Worm (Caenorhabditis elegans) whole organism, L4 larva: ENCODE measurements around the gene ctsa-1.2.

Experiments used
- R02D3.7 ChIP-seq: fragments of 150-350 bp; sonication (generic microtip); optimal IDR thresholded peaks from 3 replicates; lab custom pipeline; 2014; ENCODE audit warnings: missing biosample characterization, missing genetic modification characterization
- Y75B8A.6 ChIP-seq: fragments of 200-800 bp; sonication (Bioruptor generic); IDR thresholded peaks from 2 replicates; pipeline ENCODE4 v1.3.6; 2022; ENCODE audit warnings: missing genetic modification reagents, missing genetic modification characterization, missing compliant biosample characterization
- aly-2 ChIP-seq: sonication (generic microtip); optimal IDR thresholded peaks from 2 replicates; lab custom pipeline; 2018; ENCODE audit warnings: missing biosample characterization, missing genetic modification characterization
- ceh-62 ChIP-seq: sonication (generic microtip); optimal IDR thresholded peaks from 2 replicates; lab custom pipeline; 2017; ENCODE audit warnings: missing biosample characterization, missing genetic modification characterization
- fkh-10 ChIP-seq: fragments of 150-350 bp; optimal IDR thresholded peaks from 2 replicates; lab custom pipeline; 2014; ENCODE audit warnings: missing biosample characterization, missing genetic modification reagents, missing genetic modification characterization
- hmg-1.1 ChIP-seq: fragments of 200-800 bp; sonication (Bioruptor generic); IDR thresholded peaks from 2 replicates; pipeline ENCODE4 v1.3.6; 2022; ENCODE audit warnings: missing genetic modification reagents, missing genetic modification characterization, missing compliant biosample characterization
- lin-1 ChIP-seq: fragments of 200-800 bp; sonication (Bioruptor generic); IDR thresholded peaks from 2 replicates; pipeline ENCODE4 v1.3.6; 2022; ENCODE audit warnings: missing genetic modification reagents, missing genetic modification characterization, missing compliant biosample characterization
- lin-29 ChIP-seq: fragments of 200-800 bp; sonication (Bioruptor generic); IDR thresholded peaks from 2 replicates; pipeline ENCODE4 v1.3.6; 2022; ENCODE audit warnings: missing genetic modification reagents, missing genetic modification characterization, missing compliant biosample characterization
- mdt-29 ChIP-seq: fragments of 200-800 bp; sonication (Bioruptor generic); IDR thresholded peaks from 2 replicates; pipeline ENCODE4 v1.3.6; 2022; ENCODE audit warnings: missing genetic modification reagents, missing genetic modification characterization, missing compliant biosample characterization
- mxl-3 ChIP-seq: fragments of 200-800 bp; sonication (Bioruptor generic); optimal IDR thresholded peaks from 2 replicates; lab custom pipeline; 2018; ENCODE audit warnings: mild to moderate bottlenecking, missing genetic modification characterization, missing compliant biosample characterization
- nhr-6 ChIP-seq: fragments of 150-350 bp; optimal IDR thresholded peaks from 2 replicates; lab custom pipeline; 2014; ENCODE audit warnings: missing biosample characterization, missing genetic modification characterization
- rbr-2 ChIP-seq: sonication (generic microtip); optimal IDR thresholded peaks from 2 replicates; lab custom pipeline; 2016; ENCODE audit warnings: missing genotype, missing genetic modification characterization, missing compliant biosample characterization

Gene ctsa-1.2

DNA sequence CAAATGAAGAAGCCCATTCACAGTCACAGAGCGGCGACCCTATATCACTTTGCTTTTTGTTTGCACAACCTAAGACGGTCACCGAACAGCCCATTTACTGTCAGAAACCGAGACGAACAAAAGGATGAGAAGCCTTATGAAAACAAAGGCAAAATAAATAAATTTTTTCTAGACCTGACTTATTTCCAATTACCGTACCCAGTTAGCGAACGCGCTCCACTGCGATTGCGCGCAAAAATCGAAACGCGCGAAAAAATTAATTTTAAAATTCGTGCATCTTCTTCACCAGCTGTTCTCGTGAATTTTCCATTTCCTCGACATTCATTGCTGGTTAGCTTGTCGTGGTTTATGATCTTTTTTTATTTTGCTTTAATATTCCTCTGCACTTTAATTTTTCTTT is 43.3 kb downstream of the ctsa-1.2 start, which contains the start of gene F43G6.16 (continued):
- no peak for TF ChIP-seq fkh-10 (GFP tag; lab: Kevin White, UChicago)
- no peak for TF ChIP-seq mxl-3 (GFP tag; lab: Kevin White, UChicago)
- no peak for TF ChIP-seq ceh-62
- TF ChIP-seq Y75B8A.6 (GFP tag; lab: Robert Waterston, UW) = no peak

ce11 chrII:11788025-11788424 is 48.9 kb downstream of the ctsa-1.2 start:
- TF ChIP-seq lin-29 (GFP tag; lab: Robert Waterston, UW) = no peak
- no peak for TF ChIP-seq hmg-1.1
- peak; percentile 92 for TF ChIP-seq nhr-6 (tag; lab: Kevin White, UChicago)
- TF ChIP-seq, all 104 proteins: peak for 1

DNA sequence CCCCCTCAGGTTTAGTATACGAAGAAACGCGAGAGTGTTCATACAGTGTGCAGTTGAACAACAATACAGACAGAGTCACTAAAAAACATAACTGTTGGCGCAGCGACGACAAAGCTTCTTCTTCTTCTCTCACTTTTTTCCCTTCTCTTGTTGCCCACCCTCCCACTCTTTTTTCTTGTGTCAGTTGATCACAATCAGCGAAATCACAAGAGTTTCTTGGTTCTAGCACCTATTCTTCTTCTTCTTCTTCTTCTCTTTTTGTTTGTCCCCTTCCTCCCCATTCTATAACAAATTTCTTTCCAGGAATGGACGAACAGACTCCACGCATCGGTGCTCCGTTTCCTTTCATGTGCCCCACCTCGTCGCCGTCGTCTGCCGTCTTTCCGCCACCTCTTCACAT is 51.3 kb downstream of the ctsa-1.2 start, which contains the start of gene F43G6.4:
F43G6.4 (plus strand) TSS at position 301 of the 400 bp plus-strand sequence.
- TF ChIP-seq R02D3.7 (tag; lab: Kevin White, UChicago) = no peak
- TF ChIP-seq mdt-29 (GFP tag; lab: Robert Waterston, UW) = no peak
- no peak for TF ChIP-seq rbr-2 (tag; lab: Kevin White, UChicago)
- no peak for TF ChIP-seq lin-1 (GFP tag; lab: Robert Waterston, UW)
- TF ChIP-seq aly-2 = no peak
- TF ChIP-seq, all 104 proteins: peak for 0
